Worm (Caenorhabditis elegans) whole organism, L3 larva: Measurements from ENCODE around the gene F56H9.6.

ENCODE experiments used
- R02D3.7 ChIP-seq: fragments of 150-350 bp; optimal IDR thresholded peaks from 2 replicates; lab custom pipeline; 2014; ENCODE audit warnings: missing biosample characterization, missing genetic modification characterization
- ZK546.5 ChIP-seq: sonication (generic microtip); optimal IDR thresholded peaks from 2 replicates; lab custom pipeline; 2017; ENCODE audit warnings: missing biosample characterization, missing genetic modification characterization
- aly-2 ChIP-seq: fragments of 150-350 bp; optimal IDR thresholded peaks from 2 replicates; lab custom pipeline; 2014; ENCODE audit warnings: missing biosample characterization, missing genetic modification characterization
- ama-1 ChIP-seq: fragments of 150-350 bp; optimal IDR thresholded peaks from 2 replicates; lab custom pipeline; 2018
- ceh-16 ChIP-seq: sonication (generic microtip); optimal IDR thresholded peaks from 2 replicates; lab custom pipeline; 2017; ENCODE audit warnings: missing biosample characterization, missing genetic modification characterization
- ceh-28 ChIP-seq: fragments of 150-350 bp; optimal IDR thresholded peaks from 2 replicates; lab custom pipeline; 2014; ENCODE audit warnings: missing biosample characterization, missing genetic modification reagents, missing genetic modification characterization
- ceh-82 ChIP-seq: fragments of 150-350 bp; optimal IDR thresholded peaks from 2 replicates; lab custom pipeline; 2014; ENCODE audit warnings: missing biosample characterization, missing genetic modification characterization
- daf-12 ChIP-seq: fragments of 150-350 bp; optimal IDR thresholded peaks from 2 replicates; lab custom pipeline; 2014; ENCODE audit warnings: missing biosample characterization, missing genetic modification reagents, missing genetic modification characterization
- egl-27 ChIP-seq: sonication (generic microtip); optimal IDR thresholded peaks from 4 replicates; lab custom pipeline; 2017; ENCODE audit warnings: missing biosample characterization, missing genetic modification reagents, missing genetic modification characterization
- egl-5 ChIP-seq: fragments of 150-350 bp; optimal IDR thresholded peaks from 2 replicates; lab custom pipeline; 2017; ENCODE audit warnings: missing biosample characterization, missing genetic modification reagents, missing genetic modification characterization, inconsistent platforms
- elt-1 ChIP-seq: fragments of 150-350 bp; optimal IDR thresholded peaks from 2 replicates; lab custom pipeline; 2014; ENCODE audit warnings: missing biosample characterization, missing genetic modification characterization
- eor-1 ChIP-seq, 2 experiments: fragments of 150-350 bp; optimal IDR thresholded peaks; 2 replicates each; lab custom pipeline; 2014 to 2018; ENCODE audit warnings: missing biosample characterization in 2 of 2, missing genetic modification characterization in 2 of 2
- fkh-10 ChIP-seq: sonication (generic microtip); optimal IDR thresholded peaks from 2 replicates; lab custom pipeline; 2017; ENCODE audit warnings: missing biosample characterization, missing genetic modification reagents, missing genetic modification characterization
- fkh-2 ChIP-seq: fragments of 150-350 bp; optimal IDR thresholded peaks from 2 replicates; lab custom pipeline; 2014; ENCODE audit warnings: missing biosample characterization, missing genetic modification reagents, missing genetic modification characterization
- fos-1 ChIP-seq: fragments of 150-350 bp; optimal IDR thresholded peaks from 2 replicates; lab custom pipeline; 2014; ENCODE audit warnings: missing biosample characterization, missing genetic modification characterization
- hmg-11 ChIP-seq: sonication (generic microtip); optimal IDR thresholded peaks from 2 replicates; lab custom pipeline; 2016; ENCODE audit warnings: missing genetic modification characterization, missing compliant biosample characterization
- jun-1 ChIP-seq: fragments of 150-350 bp; optimal IDR thresholded peaks from 2 replicates; lab custom pipeline; 2014; ENCODE audit warnings: missing biosample characterization, missing genetic modification reagents, missing genetic modification characterization
- lin-15B ChIP-seq: fragments of 150-350 bp; optimal IDR thresholded peaks from 2 replicates; lab custom pipeline; 2014; ENCODE audit warnings: missing biosample characterization, missing genetic modification characterization
- lin-39 ChIP-seq: fragments of 150-350 bp; optimal IDR thresholded peaks from 2 replicates; lab custom pipeline; 2018; ENCODE audit warnings: missing biosample characterization, missing genetic modification reagents, missing genetic modification characterization
- lsy-12 ChIP-seq: sonication (generic microtip); optimal IDR thresholded peaks from 2 replicates; lab custom pipeline; 2016; ENCODE audit warnings: mild to moderate bottlenecking, missing genetic modification characterization, missing compliant biosample characterization
- mdl-1 ChIP-seq: fragments of 150-350 bp; optimal IDR thresholded peaks from 2 replicates; lab custom pipeline; 2014; ENCODE audit warnings: missing biosample characterization, missing genetic modification characterization
- nfya-1 ChIP-seq: sonication (generic microtip); optimal IDR thresholded peaks from 2 replicates; lab custom pipeline; 2017; ENCODE audit warnings: missing genetic modification characterization, mild to moderate bottlenecking, missing compliant biosample characterization, antibody characterized with exemption, moderate library complexity; ENCODE audit not compliant: insufficient read depth
- nhr-11 ChIP-seq: fragments of 150-350 bp; optimal IDR thresholded peaks from 2 replicates; lab custom pipeline; 2014; ENCODE audit warnings: missing biosample characterization, missing genetic modification characterization
- nhr-12 ChIP-seq: fragments of 150-350 bp; optimal IDR thresholded peaks from 2 replicates; lab custom pipeline; 2014; ENCODE audit warnings: missing biosample characterization, missing genetic modification characterization
- nhr-23 ChIP-seq: fragments of 150-350 bp; optimal IDR thresholded peaks from 2 replicates; lab custom pipeline; 2014; ENCODE audit warnings: missing biosample characterization, missing genetic modification reagents, missing genetic modification characterization
- nhr-43 ChIP-seq: sonication (generic microtip); optimal IDR thresholded peaks from 2 replicates; lab custom pipeline; 2016; ENCODE audit warnings: mild to moderate bottlenecking, missing genetic modification characterization, missing compliant biosample characterization; ENCODE audit not compliant: poor library complexity, severe bottlenecking
- nhr-67 ChIP-seq: fragments of 150-350 bp; optimal IDR thresholded peaks from 2 replicates; lab custom pipeline; 2014; ENCODE audit warnings: missing biosample characterization, missing genetic modification characterization
- nhr-76 ChIP-seq: fragments of 150-350 bp; sonication (generic microtip); optimal IDR thresholded peaks from 5 replicates; lab custom pipeline; 2014; ENCODE audit warnings: missing biosample characterization, missing genetic modification characterization
- nhr-77 ChIP-seq: fragments of 150-350 bp; optimal IDR thresholded peaks from 2 replicates; lab custom pipeline; 2014; ENCODE audit warnings: missing biosample characterization, missing genetic modification characterization
- pha-4 ChIP-seq: fragments of 150-350 bp; optimal IDR thresholded peaks from 2 replicates; lab custom pipeline; 2014; ENCODE audit warnings: missing biosample characterization, missing genetic modification reagents, missing genetic modification characterization
- pqm-1 ChIP-seq: fragments of 150-350 bp; optimal IDR thresholded peaks from 2 replicates; lab custom pipeline; 2017; ENCODE audit warnings: missing biosample characterization, missing genetic modification characterization, inconsistent platforms
- sea-2 ChIP-seq: fragments of 150-350 bp; sonication (generic microtip); optimal IDR thresholded peaks from 4 replicates; lab custom pipeline; 2014; ENCODE audit warnings: missing biosample characterization, missing genetic modification reagents, missing genetic modification characterization
- skn-1 ChIP-seq: fragments of 150-350 bp; optimal IDR thresholded peaks from 2 replicates; lab custom pipeline; 2014; ENCODE audit warnings: missing biosample characterization, missing genetic modification characterization
- snpc-4 ChIP-seq: fragments of 150-350 bp; optimal IDR thresholded peaks from 2 replicates; lab custom pipeline; 2014; ENCODE audit warnings: missing biosample characterization, missing genetic modification characterization
- tbx-2 ChIP-seq: sonication (generic microtip); optimal IDR thresholded peaks from 2 replicates; lab custom pipeline; 2016; ENCODE audit warnings: mild to moderate bottlenecking, missing genetic modification characterization, missing compliant biosample characterization
- unc-62 ChIP-seq: fragments of 150-350 bp; sonication (generic microtip); optimal IDR thresholded peaks from 4 replicates; lab custom pipeline; 2014; ENCODE audit warnings: missing biosample characterization, missing genetic modification reagents, missing genetic modification characterization
- ztf-11 ChIP-seq: fragments of 150-350 bp; optimal IDR thresholded peaks from 2 replicates; lab custom pipeline; 2014; ENCODE audit warnings: missing biosample characterization, missing genetic modification characterization
- ztf-4 ChIP-seq: fragments of 150-350 bp; optimal IDR thresholded peaks from 2 replicates; lab custom pipeline; 2014; ENCODE audit warnings: missing biosample characterization, missing genetic modification characterization

The F56H9.6 gene

ce11 chrV:12611029-12611428 lies 18.6 kb downstream of the F56H9.6 start, which contains the start of gene cubn-1:
TSS of gene cubn-1 (plus strand) at chrV:12611329.
- TF ChIP-seq sea-2 (no peak), nhr-23 (tag; lab: Kevin White, UChicago) (no peak), nhr-77 (tag; lab: Kevin White, UChicago) (no peak), ceh-82 (no peak), ceh-16 (tag; lab: Kevin White, UChicago) (no peak), unc-62 (no peak), nhr-43 (no peak), aly-2 (tag; lab: Kevin White, UChicago) (no peak), fkh-2 (no peak), fkh-10 (no peak), elt-1 (no peak), R02D3.7 (tag; lab: Kevin White, UChicago) (no peak), ceh-28 (no peak), ztf-11 (no peak), ZK546.5 (no peak), tbx-2 (no peak), ztf-4 (tag; lab: Kevin White, UChicago) (no peak)

ce11 chrV:12609526-12609925 lies 20.1 kb downstream of the F56H9.6 start, which contains the start of gene ZC116.1:
TSS of gene ZC116.1 (plus strand) at chrV:12609826.
- TF ChIP-seq lin-15B (tag; lab: Kevin White, UChicago) (no peak), ama-1 (lab: Kevin White, UChicago) (no peak), daf-12 (tag; lab: Kevin White, UChicago) (no peak), ZK546.5 (no peak), aly-2 (tag; lab: Kevin White, UChicago) (no peak), pqm-1 (no peak), nhr-43 (no peak), ztf-4 (tag; lab: Kevin White, UChicago) (no peak), nhr-67 (no peak)

ce11 chrV:12608857-12609256 lies 20.8 kb downstream of the F56H9.6 start, which contains the start of gene ZC116.5:
TSS of gene ZC116.5 (minus strand) at chrV:12608957.
- no peak for TF ChIP-seq ztf-4 (tag; lab: Kevin White, UChicago)
- no peak for TF ChIP-seq nhr-76
- TF ChIP-seq egl-5 (tag; lab: Kevin White, UChicago): no peak
- no peak for TF ChIP-seq nfya-1 (tag; lab: Kevin White, UChicago)
- TF ChIP-seq lin-39 (tag; lab: Kevin White, UChicago): no peak
- no peak for TF ChIP-seq nhr-77 (tag; lab: Kevin White, UChicago)
- TF ChIP-seq ceh-82: no peak
- no peak for TF ChIP-seq ceh-16 (tag; lab: Kevin White, UChicago)
- no peak for TF ChIP-seq hmg-11 (tag; lab: Kevin White, UChicago)
- no peak for TF ChIP-seq lin-15B (tag; lab: Kevin White, UChicago)
- TF ChIP-seq nhr-23 (tag; lab: Kevin White, UChicago): no peak
- no peak for TF ChIP-seq nhr-11 (tag; lab: Kevin White, UChicago)
- TF ChIP-seq skn-1 (tag; lab: Kevin White, UChicago): no peak
- TF ChIP-seq nhr-43: no peak
- TF ChIP-seq daf-12 (tag; lab: Kevin White, UChicago): no peak
- TF ChIP-seq pha-4 (tag; lab: Kevin White, UChicago): no peak
- no peak for TF ChIP-seq egl-27
- no peak for TF ChIP-seq ceh-28
- no peak for TF ChIP-seq ztf-11
- no peak for TF ChIP-seq snpc-4 (tag; lab: Kevin White, UChicago)
- TF ChIP-seq, all 47 proteins: peak for 0

ce11 chrV:12607113-12607512 lies 22.5 kb downstream of the F56H9.6 start, which contains the start of gene erg-28:
TSS of gene erg-28 (plus strand) at chrV:12607413.
- TF ChIP-seq nfya-1 (tag; lab: Kevin White, UChicago): no peak
- no peak for TF ChIP-seq nhr-43
- TF ChIP-seq mdl-1: no peak
- TF ChIP-seq eor-1 (tag; optimal IDR thresholded peaks at IDR 0.05; lab: Kevin White, UChicago): no peak
- no peak for TF ChIP-seq lsy-12 (tag; lab: Kevin White, UChicago)
- no peak for TF ChIP-seq daf-12 (tag; lab: Kevin White, UChicago)
- TF ChIP-seq ceh-16 (tag; lab: Kevin White, UChicago): no peak
- TF ChIP-seq elt-1: no peak
- no peak for TF ChIP-seq fkh-10
- TF ChIP-seq fkh-2: no peak
- no peak for TF ChIP-seq nhr-76
- TF ChIP-seq ceh-28: no peak
- TF ChIP-seq pha-4 (tag; lab: Kevin White, UChicago): no peak
- TF ChIP-seq nhr-77 (tag; lab: Kevin White, UChicago): no peak
- no peak for TF ChIP-seq jun-1 (tag; lab: Kevin White, UChicago)
- TF ChIP-seq skn-1 (tag; lab: Kevin White, UChicago): no peak
- no peak for TF ChIP-seq fos-1 (tag; lab: Kevin White, UChicago)
- TF ChIP-seq nhr-12 (tag; lab: Kevin White, UChicago): no peak
